Fruit fly (Drosophila melanogaster): Measurements from ENCODE around the gene Gr28a.

DNA sequence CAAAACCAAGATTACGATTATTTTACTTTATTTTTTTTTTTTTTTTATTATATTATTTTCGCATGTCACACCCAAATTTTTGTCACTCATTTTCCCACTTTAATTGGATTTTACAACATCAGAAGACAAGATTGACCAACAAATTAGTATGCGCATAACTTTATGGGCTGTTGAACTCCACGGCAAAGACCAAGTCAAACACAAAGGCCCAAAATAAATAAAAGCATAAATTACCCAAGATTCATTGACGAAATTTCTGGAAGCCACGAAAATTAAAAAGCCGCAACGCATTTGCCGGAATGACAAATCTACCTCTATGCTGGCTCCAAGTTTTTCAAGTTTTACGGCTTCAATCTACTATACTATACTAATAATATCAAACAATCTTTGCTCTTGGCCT is 11.9 kb downstream of the Gr28a start:
- TF ChIP-seq CG8478 (optimal IDR thresholded peaks at IDR 0.05) = no peak
- no peak for TF ChIP-seq CTCF (optimal IDR thresholded peaks at IDR 0.05)

All from S2 (cell line).